Fruit fly (Drosophila melanogaster): ENCODE results near the gene ouib.

Gene ouib

dm6 chr3R:8744198-8744597 lies 18.9 kb downstream of the ouib start (continued):
- peak; percentile 44; the same call in 1 of the 3 replicates for TF ChIP-seq Aef1 (GFP tag; IDR thresholded peaks at IDR 0.05)
- TF ChIP-seq HLH3B (GFP tag; IDR thresholded peaks at IDR 0.05), result peak; percentile 57; the same call in 1 of the 2 replicates
- peak; percentile 28; the same call in 1 of the 4 replicates for TF ChIP-seq Gug (GFP tag; IDR thresholded peaks at IDR 0.05)
- TF ChIP-seq CG17361 (GFP tag; IDR thresholded peaks at IDR 0.05), result 0 out of 3 replicates have a peak, but pooled peaks have one; percentile 31
- peak; percentile 43 for TF ChIP-seq CG16815 (GFP tag; optimal IDR thresholded peaks at IDR 0.05)
- TF ChIP-seq CG8281 (tag; optimal IDR thresholded peaks at IDR 0.05), result no peak
- peak; percentile 52 for TF ChIP-seq CoRest (tag; optimal IDR thresholded peaks at IDR 0.05)
- peak; percentile 26 for TF ChIP-seq CG16863 (GFP tag; optimal IDR thresholded peaks at IDR 0.05)
- TF ChIP-seq hkb (optimal IDR thresholded peaks at IDR 0.05), result no peak
- TF ChIP-seq hkb (GFP tag; IDR thresholded peaks at IDR 0.05), result peak; percentile 48; the same call in 1 of the 2 replicates
- peak; percentile 8; the same call in 1 of the 2 replicates for TF ChIP-seq ttk (GFP tag; IDR thresholded peaks at IDR 0.05)
- peak; percentile 54 for TF ChIP-seq CG10209 (GFP tag; optimal IDR thresholded peaks at IDR 0.05)
- TF ChIP-seq kni (GFP tag; optimal IDR thresholded peaks at IDR 0.05), result peak; percentile 7
- no peak for TF ChIP-seq abd-A (tag; optimal IDR thresholded peaks at IDR 0.05)
- peak; percentile 59 for TF ChIP-seq vvl (GFP tag; IDR thresholded peaks at IDR 0.05)
- TF ChIP-seq org-1 (GFP tag; optimal IDR thresholded peaks at IDR 0.05), result peak; percentile 36
- peak; percentile 66 for TF ChIP-seq Drgx (GFP tag; IDR thresholded peaks at IDR 0.05)
- 0 out of 2 replicates have a peak, but pooled peaks have one; percentile 27 for TF ChIP-seq CG14667 (GFP tag; IDR thresholded peaks at IDR 0.05)
- TF ChIP-seq CG4617 (GFP tag; optimal IDR thresholded peaks at IDR 0.05; ENCODE audit: borderline replicate concordance), result no peak
- no peak for TF ChIP-seq lov (optimal IDR thresholded peaks at IDR 0.05)
- TF ChIP-seq lov (GFP tag; IDR thresholded peaks at IDR 0.05), result no peak
- TF ChIP-seq CG7987 (GFP tag; optimal IDR thresholded peaks at IDR 0.05), result no peak
- peak; percentile 39 for TF ChIP-seq CG18619 (GFP tag; optimal IDR thresholded peaks at IDR 0.05)
- peak; percentile 14 for TF ChIP-seq Max (GFP tag; optimal IDR thresholded peaks at IDR 0.05)
- no peak for TF ChIP-seq bab2 (GFP tag; optimal IDR thresholded peaks at IDR 0.05)
- TF ChIP-seq pho (GFP tag; optimal IDR thresholded peaks at IDR 0.05), result no peak
- TF ChIP-seq CG15696 (tag; optimal IDR thresholded peaks at IDR 0.05), result no peak
- TF ChIP-seq CG18599 (GFP tag; optimal IDR thresholded peaks at IDR 0.05), result peak; percentile 49
- TF ChIP-seq gsb-n (tag; optimal IDR thresholded peaks at IDR 0.05), result peak; percentile 15
- TF ChIP-seq CG1602 (GFP tag; optimal IDR thresholded peaks at IDR 0.05), result peak; percentile 41
- TF ChIP-seq CG10462 (GFP tag; optimal IDR thresholded peaks at IDR 0.05), result no peak
- TF ChIP-seq gfzf (GFP tag; optimal IDR thresholded peaks at IDR 0.05), result no peak
- no peak for TF ChIP-seq CG13894 (tag; optimal IDR thresholded peaks at IDR 0.05)
- no peak for TF ChIP-seq Myb (GFP tag; optimal IDR thresholded peaks at IDR 0.05)
- TF ChIP-seq prd (optimal IDR thresholded peaks at IDR 0.05), result no peak
- peak; percentile 68 for TF ChIP-seq prd (GFP tag; IDR thresholded peaks at IDR 0.05)
- 0 out of 2 replicates have a peak, but pooled peaks have one; percentile 10 for TF ChIP-seq gsb (GFP tag; IDR thresholded peaks at IDR 0.05)
- no peak for TF ChIP-seq Hey (tag; optimal IDR thresholded peaks at IDR 0.05)
- TF ChIP-seq Chrac-16 (GFP tag; optimal IDR thresholded peaks at IDR 0.05), result peak; percentile 28
- peak; percentile 8 for TF ChIP-seq vfl (GFP tag; optimal IDR thresholded peaks at IDR 0.05)
- no peak for TF ChIP-seq CG1647 (GFP tag; optimal IDR thresholded peaks at IDR 0.05)
- 0 out of 2 replicates have a peak, but pooled peaks have one; percentile 62 for TF ChIP-seq Awh (GFP tag; IDR thresholded peaks at IDR 0.05)
- TF ChIP-seq CG17359 (tag; optimal IDR thresholded peaks at IDR 0.05), result peak; percentile 48
- TF ChIP-seq phol (tag; optimal IDR thresholded peaks at IDR 0.05), result peak; percentile 37
- TF ChIP-seq h (optimal IDR thresholded peaks at IDR 0.05), result no peak
- TF ChIP-seq Scr (GFP tag; IDR thresholded peaks at IDR 0.05; ENCODE audit: partially characterized antibody), result no peak
- no peak for TF ChIP-seq CG15073 (GFP tag; optimal IDR thresholded peaks at IDR 0.05)
- 0 out of 3 replicates have a peak, but pooled peaks have one; percentile 21 for TF ChIP-seq H15 (GFP tag; IDR thresholded peaks at IDR 0.05)
- TF ChIP-seq ase (GFP tag; IDR thresholded peaks at IDR 0.05), result peak; percentile 58; the same call in 1 of the 3 replicates
- peak; percentile 29 for TF ChIP-seq Atf-2 (GFP tag; optimal IDR thresholded peaks at IDR 0.05)
- TF ChIP-seq Dip3 (GFP tag; optimal IDR thresholded peaks at IDR 0.05), result peak; percentile 53
- peak; percentile 16 for TF ChIP-seq tup (GFP tag; optimal IDR thresholded peaks at IDR 0.05)
